Worm (Caenorhabditis elegans): ENCODE results near the gene fmo-3.

The fmo-3 gene

DNA sequence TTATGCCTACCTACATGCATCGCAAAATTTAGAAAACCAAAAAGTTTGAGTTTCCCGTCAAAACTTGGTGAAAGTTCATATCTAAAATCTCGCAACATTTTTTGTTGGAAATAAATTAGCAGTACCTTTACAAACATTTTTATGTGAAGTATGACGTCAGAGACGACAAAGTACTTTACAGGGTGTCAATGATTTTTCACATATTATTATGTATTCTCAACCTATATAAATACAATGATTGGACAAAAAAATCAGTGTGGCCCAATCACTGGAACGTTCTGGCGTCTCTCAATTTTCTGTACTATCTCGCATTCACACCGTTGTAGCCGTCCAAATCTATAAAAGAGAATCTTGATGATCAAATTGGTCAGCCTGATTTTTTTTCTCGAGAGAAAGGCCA is at the start of gene fmo-3, which contains the start of gene Y39A1A.18:
Gene fmo-3 (plus strand): TSS at position 388 of the 400 bp plus-strand sequence.
Gene Y39A1A.18 (minus strand): TSS at position 192 of the 400 bp plus-strand sequence.
- TF ChIP-seq mls-2 (tag; optimal IDR thresholded peaks at IDR 0.05), result no peak

ce11 chrIII:10646094-10646493 is 48.4 kb upstream of the fmo-3 start, which contains the start of gene orc-4:
TSS of gene orc-4 (plus strand) at chrIII:10646170.
- no peak for TF ChIP-seq mab-5 (tag; optimal IDR thresholded peaks at IDR 0.05)
- TF ChIP-seq ces-1 (GFP tag; optimal IDR thresholded peaks at IDR 0.05), result no peak
- no peak for TF ChIP-seq ceh-43 (GFP tag; optimal IDR thresholded peaks at IDR 0.05)
- TF ChIP-seq bed-3 (GFP tag; optimal IDR thresholded peaks at IDR 0.05), result no peak
- TF ChIP-seq elt-1 (tag; optimal IDR thresholded peaks at IDR 0.05; ENCODE audit: borderline replicate concordance, insufficient read depth), result no peak
- no peak for TF ChIP-seq mep-1 (tag; optimal IDR thresholded peaks at IDR 0.05)
- no peak for TF ChIP-seq pha-4 (tag; optimal IDR thresholded peaks at IDR 0.05)

DNA sequence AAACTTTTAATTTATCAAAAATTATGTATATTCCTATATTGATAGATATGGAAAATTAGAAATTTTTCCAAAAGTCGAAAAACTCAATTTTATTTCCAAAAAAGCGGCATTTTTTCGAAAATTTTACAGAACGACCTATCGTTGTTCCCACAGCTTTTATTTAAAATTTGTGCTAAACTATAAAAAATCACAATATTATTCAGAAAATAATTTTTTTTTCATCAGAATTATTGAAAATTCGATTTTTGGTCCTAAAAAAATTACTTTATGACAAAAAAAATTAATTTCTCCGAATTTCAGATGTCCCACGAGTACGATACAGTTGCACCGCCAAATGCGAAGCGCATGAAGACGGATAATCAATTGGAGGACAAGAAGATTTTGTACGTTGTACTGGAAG is 45.3 kb upstream of the fmo-3 start, which contains the start of gene emg-1:
Gene emg-1 (plus strand): TSS at position 301 of the 400 bp plus-strand sequence.
- TF ChIP-seq drap-1 (GFP tag; optimal IDR thresholded peaks at IDR 0.05), result no peak
- no peak for TF ChIP-seq lin-32 (GFP tag; optimal IDR thresholded peaks at IDR 0.05)
- no peak for TF ChIP-seq elt-1 (tag; optimal IDR thresholded peaks at IDR 0.05; ENCODE audit: borderline replicate concordance, insufficient read depth)
- TF ChIP-seq nhr-2 (tag; optimal IDR thresholded peaks at IDR 0.05), result no peak
- TF ChIP-seq blmp-1 (tag; optimal IDR thresholded peaks at IDR 0.05), result no peak
- no peak for TF ChIP-seq nhr-237 (tag; optimal IDR thresholded peaks at IDR 0.05)
- TF ChIP-seq zip-8 (tag; optimal IDR thresholded peaks at IDR 0.05), result no peak
- TF ChIP-seq snpc-4 (tag; optimal IDR thresholded peaks at IDR 0.05), result no peak
- TF ChIP-seq ceh-43 (GFP tag; optimal IDR thresholded peaks at IDR 0.05), result no peak
- TF ChIP-seq sem-2 (GFP tag; optimal IDR thresholded peaks at IDR 0.05), result no peak
- TF ChIP-seq unc-39 (tag; optimal IDR thresholded peaks at IDR 0.05), result no peak
- no peak for TF ChIP-seq unc-62 (GFP tag; optimal IDR thresholded peaks at IDR 0.05)
- TF ChIP-seq ceh-39 (tag; optimal IDR thresholded peaks at IDR 0.05), result no peak

DNA sequence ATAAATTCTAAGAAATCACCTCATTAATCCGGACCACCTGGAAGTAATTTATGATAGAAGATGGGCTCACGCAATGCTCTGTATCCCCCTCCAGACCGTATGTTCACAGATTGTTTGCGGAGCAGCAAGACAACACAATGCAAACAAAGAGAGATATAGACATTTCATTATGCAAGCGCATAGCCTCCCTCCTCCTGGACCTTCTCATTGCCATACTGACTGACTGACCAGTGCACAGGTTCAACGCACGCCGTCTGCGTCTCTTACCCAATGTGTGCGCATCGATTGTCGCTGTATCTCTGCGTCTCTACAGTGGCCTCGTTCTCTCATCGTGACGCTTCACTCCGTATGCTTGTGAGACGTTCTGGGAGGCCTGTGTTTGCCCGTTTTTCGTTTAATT is 42.8 kb upstream of the fmo-3 start:
- TF ChIP-seq zip-8 (tag; optimal IDR thresholded peaks at IDR 0.05) (peak; percentile 32), elt-3 (tag; optimal IDR thresholded peaks at IDR 0.05) (no peak), sptf-1 (tag; optimal IDR thresholded peaks at IDR 0.05) (no peak), nhr-2 (tag; optimal IDR thresholded peaks at IDR 0.05) (peak; percentile 56), nhr-12 (tag; optimal IDR thresholded peaks at IDR 0.05) (no peak), pha-4 (tag; optimal IDR thresholded peaks at IDR 0.05) (peak; percentile 95), ztf-11 (tag; optimal IDR thresholded peaks at IDR 0.05) (no peak), nhr-237 (tag; optimal IDR thresholded peaks at IDR 0.05) (no peak), mab-5 (tag; optimal IDR thresholded peaks at IDR 0.05) (no peak), sem-2 (GFP tag; optimal IDR thresholded peaks at IDR 0.05) (peak; percentile 27), lsy-2 (tag; optimal IDR thresholded peaks at IDR 0.05) (peak; percentile 54), drap-1 (GFP tag; optimal IDR thresholded peaks at IDR 0.05) (peak; percentile 18), lin-13 (tag; optimal IDR thresholded peaks at IDR 0.05) (peak; percentile 64), unc-62 (GFP tag; optimal IDR thresholded peaks at IDR 0.05) (peak; percentile 24), flh-1 (GFP tag; optimal IDR thresholded peaks at IDR 0.05) (no peak), ces-1 (GFP tag; optimal IDR thresholded peaks at IDR 0.05) (peak; percentile 67), nhr-76 (tag; optimal IDR thresholded peaks at IDR 0.05) (no peak), ham-2 (GFP tag; optimal IDR thresholded peaks at IDR 0.05) (peak; percentile 69), hlh-1 (tag; optimal IDR thresholded peaks at IDR 0.05) (no peak), mls-2 (tag; optimal IDR thresholded peaks at IDR 0.05) (peak; percentile 56), ceh-39 (tag; optimal IDR thresholded peaks at IDR 0.05) (peak; percentile 70), cnd-1 (tag; optimal IDR thresholded peaks at IDR 0.05) (peak; percentile 44), lin-32 (GFP tag; optimal IDR thresholded peaks at IDR 0.05) (peak; percentile 42), ceh-43 (GFP tag; optimal IDR thresholded peaks at IDR 0.05) (no peak)

ce11 chrIII:10652833-10653232 is 41.6 kb upstream of the fmo-3 start:
- no peak for TF ChIP-seq flh-1 (GFP tag; optimal IDR thresholded peaks at IDR 0.05)
- peak; percentile 79 for TF ChIP-seq zip-8 (tag; optimal IDR thresholded peaks at IDR 0.05)

ce11 chrIII:10653479-10653878 is 41.0 kb upstream of the fmo-3 start:
- TF ChIP-seq ceh-43 (GFP tag; optimal IDR thresholded peaks at IDR 0.05), result no peak
- peak; percentile 91 for TF ChIP-seq blmp-1 (tag; optimal IDR thresholded peaks at IDR 0.05)
- TF ChIP-seq zip-8 (tag; optimal IDR thresholded peaks at IDR 0.05), result peak; percentile 11

Data from whole organism, mixed stage, embryonic.